Worm (Caenorhabditis elegans) whole organism, late embryonic: Measurements from ENCODE around the gene C31H2.4.

ENCODE experiments used
- C08G9.2 ChIP-seq: sonication (generic microtip); optimal IDR thresholded peaks from 2 replicates; lab custom pipeline; 2016; ENCODE audit warnings: mild to moderate bottlenecking, missing genetic modification characterization, moderate library complexity, missing compliant biosample characterization
- C38D4.7 ChIP-seq: fragments of 200-800 bp; sonication (Bioruptor generic); optimal IDR thresholded peaks from 2 replicates; lab custom pipeline; 2018; ENCODE audit warnings: mild to moderate bottlenecking, missing genetic modification characterization, moderate library complexity, missing compliant biosample characterization
- F13H6.1 ChIP-seq: sonication (generic microtip); optimal IDR thresholded peaks from 2 replicates; lab custom pipeline; 2016; ENCODE audit warnings: missing genetic modification characterization, missing compliant biosample characterization
- K02D7.2 ChIP-seq: sonication (generic microtip); optimal IDR thresholded peaks from 2 replicates; lab custom pipeline; 2017; ENCODE audit warnings: mild to moderate bottlenecking, missing genetic modification characterization, missing compliant biosample characterization
- K09A11.1 ChIP-seq: sonication (generic microtip); optimal IDR thresholded peaks from 2 replicates; lab custom pipeline; 2017; ENCODE audit warnings: antibody characterized with exemption, mild to moderate bottlenecking, missing genetic modification characterization, missing compliant biosample characterization; ENCODE audit not compliant: insufficient read depth
- Y22D7AL.16 ChIP-seq: sonication (generic microtip); optimal IDR thresholded peaks from 2 replicates; lab custom pipeline; 2016; ENCODE audit warnings: missing genetic modification characterization, missing compliant biosample characterization
- ceh-14 ChIP-seq: sonication (generic microtip); optimal IDR thresholded peaks from 2 replicates; lab custom pipeline; 2016; ENCODE audit warnings: missing genotype, missing genetic modification characterization, missing compliant biosample characterization
- ceh-19 ChIP-seq: fragments of 200-800 bp; sonication (Bioruptor generic); optimal IDR thresholded peaks from 2 replicates; lab custom pipeline; 2018; ENCODE audit warnings: mild to moderate bottlenecking, missing genetic modification characterization, missing compliant biosample characterization
- ceh-2 ChIP-seq: sonication (generic microtip); optimal IDR thresholded peaks from 2 replicates; lab custom pipeline; 2016; ENCODE audit warnings: missing genotype, missing genetic modification characterization, missing compliant biosample characterization
- ceh-24 ChIP-seq: sonication (generic microtip); optimal IDR thresholded peaks from 2 replicates; lab custom pipeline; 2016; ENCODE audit warnings: mild to moderate bottlenecking, missing genetic modification characterization, missing compliant biosample characterization
- ceh-31 ChIP-seq: sonication (generic microtip); optimal IDR thresholded peaks from 2 replicates; lab custom pipeline; 2016; ENCODE audit warnings: missing genetic modification characterization, missing compliant biosample characterization
- ceh-34 ChIP-seq: sonication (generic microtip); optimal IDR thresholded peaks from 2 replicates; lab custom pipeline; 2016; ENCODE audit warnings: mild to moderate bottlenecking, missing genetic modification characterization, missing compliant biosample characterization
- ceh-45 ChIP-seq: fragments of 200-800 bp; sonication (Bioruptor generic); IDR thresholded peaks from 2 replicates; pipeline ENCODE4 v1.3.6; 2022; ENCODE audit warnings: missing genetic modification reagents, missing genetic modification characterization, missing compliant biosample characterization
- ceh-6 ChIP-seq: fragments of 200-800 bp; sonication (Bioruptor generic); optimal IDR thresholded peaks from 2 replicates; lab custom pipeline; 2018; ENCODE audit warnings: mild to moderate bottlenecking, missing genetic modification characterization, missing compliant biosample characterization
- ceh-9 ChIP-seq: sonication (generic microtip); optimal IDR thresholded peaks from 2 replicates; lab custom pipeline; 2016; ENCODE audit warnings: mild to moderate bottlenecking, missing genetic modification characterization, inconsistent platforms, missing compliant biosample characterization
- che-1 ChIP-seq: sonication (generic microtip); optimal IDR thresholded peaks from 2 replicates; lab custom pipeline; 2016; ENCODE audit warnings: mild to moderate bottlenecking, missing genetic modification characterization, missing compliant biosample characterization
- elt-2 ChIP-seq: sonication (generic microtip); optimal IDR thresholded peaks from 2 replicates; lab custom pipeline; 2016; ENCODE audit warnings: missing genetic modification reagents, missing genetic modification characterization, missing compliant biosample characterization
- ets-4 ChIP-seq: sonication (generic microtip); optimal IDR thresholded peaks from 2 replicates; lab custom pipeline; 2016; ENCODE audit warnings: missing genetic modification characterization, missing compliant biosample characterization
- fkh-10 ChIP-seq: fragments of 150-350 bp; optimal IDR thresholded peaks from 2 replicates; lab custom pipeline; 2014; ENCODE audit warnings: missing biosample characterization, missing genetic modification reagents, missing genetic modification characterization
- fkh-6 ChIP-seq: sonication (generic microtip); optimal IDR thresholded peaks from 2 replicates; lab custom pipeline; 2016; ENCODE audit warnings: missing genetic modification characterization, missing compliant biosample characterization
- gmeb-2 ChIP-seq: sonication (generic microtip); optimal IDR thresholded peaks from 2 replicates; lab custom pipeline; 2016; ENCODE audit warnings: missing genetic modification characterization, inconsistent platforms, missing compliant biosample characterization
- hlh-15 ChIP-seq: sonication (generic microtip); optimal IDR thresholded peaks from 2 replicates; lab custom pipeline; 2016; ENCODE audit warnings: missing genetic modification characterization, missing compliant biosample characterization
- hlh-30 ChIP-seq: sonication (generic microtip); optimal IDR thresholded peaks from 2 replicates; lab custom pipeline; 2017; ENCODE audit warnings: antibody characterized with exemption, missing genetic modification characterization, missing compliant biosample characterization; ENCODE audit not compliant: insufficient read depth
- lim-6 ChIP-seq: sonication (generic microtip); optimal IDR thresholded peaks from 2 replicates; lab custom pipeline; 2016; ENCODE audit warnings: missing genetic modification characterization, missing compliant biosample characterization
- lin-11 ChIP-seq: fragments of 200-800 bp; sonication (Bioruptor generic); optimal IDR thresholded peaks from 2 replicates; lab custom pipeline; 2018; ENCODE audit warnings: mild to moderate bottlenecking, missing genetic modification characterization, missing compliant biosample characterization
- mec-3 ChIP-seq: sonication (generic microtip); optimal IDR thresholded peaks from 2 replicates; lab custom pipeline; 2016; ENCODE audit warnings: borderline replicate concordance, missing genetic modification characterization, missing compliant biosample characterization
- nfya-1 ChIP-seq: sonication (generic microtip); optimal IDR thresholded peaks from 2 replicates; lab custom pipeline; 2017; ENCODE audit warnings: missing genetic modification characterization, mild to moderate bottlenecking, missing compliant biosample characterization, antibody characterized with exemption, moderate library complexity
- nhr-11 ChIP-seq: fragments of 150-350 bp; optimal IDR thresholded peaks from 2 replicates; lab custom pipeline; 2014; ENCODE audit warnings: missing biosample characterization, missing genetic modification characterization
- nhr-232 ChIP-seq: sonication (generic microtip); optimal IDR thresholded peaks from 2 replicates; lab custom pipeline; 2016; ENCODE audit warnings: missing genetic modification characterization, missing compliant biosample characterization
- odd-2 ChIP-seq: sonication (generic microtip); optimal IDR thresholded peaks from 2 replicates; lab custom pipeline; 2017; ENCODE audit warnings: antibody characterized with exemption, mild to moderate bottlenecking, missing genetic modification characterization, missing compliant biosample characterization
- pha-2 ChIP-seq: sonication (generic microtip); optimal IDR thresholded peaks from 2 replicates; lab custom pipeline; 2017; ENCODE audit warnings: mild to moderate bottlenecking, missing genetic modification characterization, missing compliant biosample characterization
- pqm-1 ChIP-seq: sonication (generic microtip); optimal IDR thresholded peaks from 2 replicates; lab custom pipeline; 2016; ENCODE audit warnings: missing genetic modification characterization, missing compliant biosample characterization
- pros-1 ChIP-seq: fragments of 150-350 bp; optimal IDR thresholded peaks from 2 replicates; lab custom pipeline; 2014; ENCODE audit warnings: missing biosample characterization, missing genetic modification reagents, missing genetic modification characterization
- sdc-2 ChIP-seq: sonication (generic microtip); optimal IDR thresholded peaks from 2 replicates; lab custom pipeline; 2016; ENCODE audit warnings: missing genotype, missing genetic modification characterization, missing compliant biosample characterization
- tbx-2 ChIP-seq: sonication (generic microtip); optimal IDR thresholded peaks from 2 replicates; lab custom pipeline; 2016; ENCODE audit warnings: missing genetic modification characterization, missing compliant biosample characterization
- tbx-7 ChIP-seq: sonication (generic microtip); optimal IDR thresholded peaks from 2 replicates; lab custom pipeline; 2016; ENCODE audit warnings: missing genotype, missing genetic modification characterization, missing compliant biosample characterization
- ttx-3 ChIP-seq: sonication (generic microtip); optimal IDR thresholded peaks from 2 replicates; lab custom pipeline; 2016; ENCODE audit warnings: missing genetic modification reagents, missing genetic modification characterization, missing compliant biosample characterization
- unc-42 ChIP-seq: sonication (generic microtip); optimal IDR thresholded peaks from 2 replicates; lab custom pipeline; 2016; ENCODE audit warnings: missing genotype, missing genetic modification characterization, missing compliant biosample characterization
- unc-86 ChIP-seq: sonication (generic microtip); optimal IDR thresholded peaks from 2 replicates; lab custom pipeline; 2016; ENCODE audit warnings: missing genetic modification characterization, missing compliant biosample characterization
- zip-5 ChIP-seq: sonication (generic microtip); optimal IDR thresholded peaks from 2 replicates; lab custom pipeline; 2016; ENCODE audit warnings: missing genetic modification characterization, missing compliant biosample characterization
- ztf-16 ChIP-seq: sonication (generic microtip); optimal IDR thresholded peaks from 2 replicates; lab custom pipeline; 2017; ENCODE audit warnings: missing genetic modification characterization, missing compliant biosample characterization

Gene C31H2.4

ce11 chrX:5135548-5135947, 23.9 kb downstream of the C31H2.4 start:
- no peak for TF ChIP-seq ceh-19 (GFP tag; lab: Kevin White, UChicago)
- TF ChIP-seq unc-86 (tag; lab: Kevin White, UChicago): no peak
- no peak for TF ChIP-seq ceh-31
- no peak for TF ChIP-seq nfya-1 (tag; lab: Kevin White, UChicago)
- no peak for TF ChIP-seq zip-5 (tag; lab: Kevin White, UChicago)
- no peak for TF ChIP-seq ceh-6 (GFP tag; lab: Kevin White, UChicago)
- TF ChIP-seq pha-2 (tag; lab: Kevin White, UChicago): no peak

DNA sequence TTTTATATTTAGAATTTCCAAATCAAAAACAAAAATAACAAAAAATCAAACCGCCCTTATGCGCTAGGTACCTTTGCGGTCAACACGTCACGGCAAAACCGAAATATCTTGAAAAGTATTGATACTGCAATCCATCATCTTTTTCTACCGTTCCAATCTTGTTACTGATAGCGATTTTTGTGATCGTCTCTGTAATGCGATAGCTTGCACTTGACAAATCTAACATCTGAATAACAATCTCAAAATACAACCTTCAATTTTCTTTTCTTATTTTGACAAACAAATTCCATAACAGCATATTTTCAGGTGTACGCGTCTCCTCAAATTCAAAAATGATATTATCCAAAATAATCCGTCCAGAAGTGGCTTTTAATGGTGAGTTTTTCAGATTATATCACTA, 25.5 kb downstream of the C31H2.4 start, which contains the start of gene tbc-7:
Gene tbc-7 (plus strand): TSS at position 301 of the 400 bp plus-strand sequence.
- no peak for TF ChIP-seq ceh-9 (tag; lab: Kevin White, UChicago)
- TF ChIP-seq lim-6 (tag; lab: Kevin White, UChicago): no peak
- TF ChIP-seq Y22D7AL.16 (tag; lab: Kevin White, UChicago): no peak
- no peak for TF ChIP-seq ceh-19 (GFP tag; lab: Kevin White, UChicago)
- TF ChIP-seq pqm-1: no peak
- no peak for TF ChIP-seq ets-4 (tag; lab: Kevin White, UChicago)
- TF ChIP-seq ceh-45 (GFP tag; lab: Robert Waterston, UW): no peak
- TF ChIP-seq C38D4.7: no peak
- TF ChIP-seq fkh-10: no peak
- TF ChIP-seq, all 69 proteins: peak for 0

- peak; percentile 80 for TF ChIP-seq unc-42
- no peak for TF ChIP-seq unc-86 (tag; lab: Kevin White, UChicago)
Observed at ce11 chrX:5131760-5132159, 27.7 kb downstream of the C31H2.4 start.

DNA sequence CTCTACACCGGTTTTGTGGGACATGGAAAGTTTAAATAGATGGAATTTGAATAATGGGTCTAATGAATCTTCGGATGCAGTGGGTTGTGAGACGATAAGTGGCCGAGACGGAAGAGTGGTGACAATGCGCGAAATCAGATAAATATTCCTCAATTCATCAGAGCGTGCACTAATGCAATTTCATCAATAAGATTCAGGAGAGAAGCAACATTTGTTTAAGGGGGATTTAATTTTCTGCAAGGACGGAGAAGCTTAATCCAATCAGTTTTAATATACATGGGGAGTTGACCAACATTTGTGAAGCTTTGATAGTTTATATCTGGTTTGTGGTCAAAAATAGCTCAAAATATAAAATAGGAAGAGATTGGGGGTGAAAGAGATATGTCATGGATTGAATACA, 30.0 kb downstream of the C31H2.4 start:
- TF ChIP-seq mec-3 (no peak), pqm-1 (no peak), ceh-31 (peak; percentile 43), elt-2 (tag; lab: Kevin White, UChicago) (no peak), unc-42 (peak; percentile 100), nhr-11 (tag; lab: Kevin White, UChicago) (no peak)

- TF ChIP-seq unc-42: peak; percentile 55
- TF ChIP-seq Y22D7AL.16 (tag; lab: Kevin White, UChicago): no peak
Observed at ce11 chrX:5124288-5124687, 35.2 kb downstream of the C31H2.4 start.

- TF ChIP-seq ceh-34 (tag; lab: Kevin White, UChicago) (peak; percentile 22), lim-6 (tag; lab: Kevin White, UChicago) (no peak), hlh-30 (tag; lab: Kevin White, UChicago) (no peak), gmeb-2 (tag; lab: Kevin White, UChicago) (no peak), K09A11.1 (tag; lab: Kevin White, UChicago) (no peak), ceh-14 (tag; lab: Kevin White, UChicago) (no peak), nhr-232 (tag; lab: Kevin White, UChicago) (no peak), zip-5 (tag; lab: Kevin White, UChicago) (no peak), tbx-2 (peak; percentile 22), ztf-16 (tag; lab: Kevin White, UChicago) (no peak), lin-11 (tag; lab: Kevin White, UChicago) (no peak), odd-2 (no peak), pros-1 (no peak), pqm-1 (no peak), F13H6.1 (tag; lab: Kevin White, UChicago) (no peak), sdc-2 (tag; lab: Kevin White, UChicago) (peak; percentile 36), che-1 (tag; lab: Kevin White, UChicago) (no peak), ceh-24 (tag; lab: Kevin White, UChicago) (no peak), nfya-1 (tag; lab: Kevin White, UChicago) (no peak), tbx-7 (tag; lab: Kevin White, UChicago) (no peak), fkh-6 (tag; lab: Kevin White, UChicago) (no peak), ceh-45 (GFP tag; lab: Robert Waterston, UW) (no peak), unc-86 (tag; lab: Kevin White, UChicago) (no peak), ttx-3 (tag; lab: Kevin White, UChicago) (no peak), fkh-10 (no peak), C08G9.2 (no peak), ceh-2 (tag; lab: Kevin White, UChicago) (no peak), K02D7.2 (tag; lab: Kevin White, UChicago) (no peak), hlh-15 (tag; lab: Kevin White, UChicago) (no peak)
Observed at ce11 chrX:5122791-5123414, 36.6 kb downstream of the C31H2.4 start.
